Worm (Caenorhabditis elegans): ENCODE results near the gene F42F12.14.
"Not testable (repeated sequence)": the region's sequence is repeated elsewhere in the genome, so short reads cannot be mapped to it uniquely, and the experiment has no call there.

The F42F12.14 gene

ce11 chrX:12306565-12306964 is 41.9 kb upstream of the F42F12.14 start, which contains the start of gene phf-32:
TSS of gene phf-32 (plus strand) at chrX:12306865.
- TF ChIP-seq skn-1 (tag; optimal IDR thresholded peaks at IDR 0.05) = no peak
- TF ChIP-seq nhr-25 (tag; optimal IDR thresholded peaks at IDR 0.05; ENCODE audit: borderline replicate concordance, insufficient read depth) = no peak
- no peak for TF ChIP-seq dpl-1 (GFP tag; optimal IDR thresholded peaks at IDR 0.05)
- no peak for TF ChIP-seq hif-1 (tag; optimal IDR thresholded peaks at IDR 0.05)
- TF ChIP-seq fkh-10 (GFP tag; optimal IDR thresholded peaks at IDR 0.05) = no peak
- no peak for TF ChIP-seq F10B5.3 (tag; optimal IDR thresholded peaks at IDR 0.05)
- no peak for TF ChIP-seq lir-3 (tag; optimal IDR thresholded peaks at IDR 0.05)
- TF ChIP-seq R02D3.7 (tag; optimal IDR thresholded peaks at IDR 0.05) = no peak
- no peak for TF ChIP-seq unc-39 (tag; optimal IDR thresholded peaks at IDR 0.05)

DNA sequence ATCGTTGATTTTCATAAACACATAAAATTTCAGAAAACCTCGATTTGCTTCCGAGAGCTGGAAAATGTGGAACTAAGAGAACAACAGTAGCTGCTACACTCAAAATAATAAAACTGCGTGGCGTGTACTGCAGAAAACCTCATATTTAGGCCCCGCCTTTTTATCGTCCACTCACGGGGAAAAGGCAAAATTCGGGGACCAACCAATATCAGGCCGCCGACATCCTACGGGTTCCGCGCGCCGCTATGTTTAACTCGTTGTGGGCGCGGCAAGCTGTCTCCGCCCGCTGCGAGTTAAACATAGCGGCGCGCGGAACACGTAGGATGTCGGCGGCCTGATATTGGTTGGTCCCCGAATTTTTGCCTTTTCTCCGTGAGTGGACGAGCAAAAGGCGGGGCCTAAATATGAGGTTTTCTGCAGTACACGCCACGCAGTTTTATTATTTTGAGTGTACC is 40.4 kb upstream of the F42F12.14 start, which contains the start of gene F17A2.16:
F17A2.16 (plus strand) TSS at position 405 of the 455 bp plus-strand sequence.
- TF ChIP-seq snpc-1.2 (GFP tag; IDR thresholded peaks at IDR 0.05) (peak; percentile 82), unc-62 (GFP tag; optimal IDR thresholded peaks at IDR 0.05 in 1 of 2) (peak in 1 of 2 experiments; percentile 54)
- not testable (repeated sequence) for TF ChIP-seq unc-62 (tag; optimal IDR thresholded peaks at IDR 0.05)

DNA sequence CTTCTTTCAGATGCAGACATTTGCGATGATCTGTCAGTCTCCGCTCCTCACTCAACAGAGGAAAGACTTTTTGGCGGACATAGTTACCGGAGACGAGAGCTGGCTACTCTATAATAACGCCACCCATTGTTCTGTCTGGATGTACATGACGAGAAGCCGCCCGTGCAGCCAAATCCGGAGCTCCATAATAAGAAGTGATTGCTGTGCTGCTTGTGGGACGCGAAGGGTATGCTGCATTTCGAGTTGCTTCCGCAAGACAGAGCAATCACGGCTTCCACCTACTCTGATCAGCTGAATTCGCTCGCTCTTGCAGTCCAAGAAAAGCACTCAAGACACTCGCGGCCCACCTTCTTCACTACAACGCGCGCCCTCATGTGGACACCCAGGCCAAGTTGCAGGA is 34.6 kb upstream of the F42F12.14 start:
- TF ChIP-seq dmd-6 (GFP tag; IDR thresholded peaks at IDR 0.05) (no peak), nhr-42 (GFP tag; IDR thresholded peaks at IDR 0.05) (no peak), daf-12 (tag; optimal IDR thresholded peaks at IDR 0.05) (no peak), F26F4.8 (GFP tag; conservative IDR thresholded peaks at IDR 0.05) (no peak), mxl-2 (GFP tag; conservative IDR thresholded peaks at IDR 0.05) (peak; percentile 59; the same call in 1 of the 2 replicates), jun-1 (tag; optimal IDR thresholded peaks at IDR 0.05) (no peak), madf-9 (GFP tag; conservative IDR thresholded peaks at IDR 0.05) (0 out of 2 replicates have a peak, but pooled peaks have one; percentile 5)

ce11 chrX:12314395-12314794 is 34.0 kb upstream of the F42F12.14 start:
- TF ChIP-seq ztf-7 (tag; optimal IDR thresholded peaks at IDR 0.05) (no peak), spr-1 (tag; optimal IDR thresholded peaks at IDR 0.05) (no peak), unc-62 (GFP tag; optimal IDR thresholded peaks at IDR 0.05 in 1 of 2) (peak in 1 of 2 experiments; percentile 79), unc-62 (tag; optimal IDR thresholded peaks at IDR 0.05) (no peak), tra-1 (GFP tag; IDR thresholded peaks at IDR 0.05) (peak; percentile 81; the same call in 1 of the 2 replicates)

DNA sequence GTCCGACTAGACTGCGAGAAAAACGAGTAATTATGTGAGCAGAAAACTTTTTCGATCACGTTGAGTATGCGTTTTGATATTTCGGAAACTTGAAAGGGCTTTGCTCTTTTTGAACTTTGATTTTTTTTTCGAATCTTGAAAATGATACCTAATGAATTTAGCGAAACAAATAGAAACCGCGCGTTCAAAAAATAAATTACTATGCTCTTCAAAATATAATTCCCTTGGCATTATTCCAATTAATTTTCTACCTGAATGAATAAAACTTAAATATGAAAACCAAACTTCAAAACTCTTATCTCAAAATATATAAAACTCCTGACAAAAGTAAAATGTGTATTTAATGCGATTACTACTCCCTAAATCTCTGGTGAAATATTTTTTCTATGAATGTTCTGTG is 33.2 kb upstream of the F42F12.14 start, which contains the start of gene xtr-2:
xtr-2 (plus strand) TSS at position 301 of the 400 bp plus-strand sequence.
- TF ChIP-seq Y5F2A.4 (GFP tag; optimal IDR thresholded peaks at IDR 0.05) = no peak
- TF ChIP-seq zip-11 (GFP tag; IDR thresholded peaks at IDR 0.05) = no peak
- TF ChIP-seq unc-130 (GFP tag; optimal IDR thresholded peaks at IDR 0.05) = no peak
- no peak for TF ChIP-seq Y75B8A.6 (GFP tag; IDR thresholded peaks at IDR 0.05)
- no peak for TF ChIP-seq dmd-9 (GFP tag; IDR thresholded peaks at IDR 0.05)
- no peak for TF ChIP-seq mxl-3 (GFP tag; optimal IDR thresholded peaks at IDR 0.05)
- TF ChIP-seq mdt-29 (GFP tag; IDR thresholded peaks at IDR 0.05) = no peak
- TF ChIP-seq ceh-82 (tag; optimal IDR thresholded peaks at IDR 0.05) = no peak
- no peak for TF ChIP-seq ceh-28 (tag; optimal IDR thresholded peaks at IDR 0.05)
- no peak for TF ChIP-seq php-3 (GFP tag; IDR thresholded peaks at IDR 0.05)
- TF ChIP-seq nhr-111 (GFP tag; optimal IDR thresholded peaks at IDR 0.05) = no peak
- no peak for TF ChIP-seq saeg-2 (GFP tag; IDR thresholded peaks at IDR 0.05)
- no peak for TF ChIP-seq egl-43 (GFP tag; IDR thresholded peaks at IDR 0.05)
- TF ChIP-seq T20F7.1 (GFP tag; optimal IDR thresholded peaks at IDR 0.05) = no peak
- no peak for TF ChIP-seq dmd-6 (GFP tag; IDR thresholded peaks at IDR 0.05)
- no peak for TF ChIP-seq zfp-3 (GFP tag; conservative IDR thresholded peaks at IDR 0.05)
- TF ChIP-seq nhr-77 (tag; optimal IDR thresholded peaks at IDR 0.05) = no peak
- TF ChIP-seq jun-1 (tag; optimal IDR thresholded peaks at IDR 0.05) = no peak
- no peak for TF ChIP-seq lsy-2 (tag; optimal IDR thresholded peaks at IDR 0.05)
